Fruit fly (Drosophila melanogaster) whole organism, embryonic: ENCODE data around the gene dyl.

Experiments used
- Awh ChIP-seq: fragments of 200-800 bp; sonication (Bioruptor generic); IDR thresholded peaks from 2 replicates; pipeline ENCODE4, ENCODE4 v1.3.6; 2022; ENCODE audit warnings: missing biosample characterization, missing genetic modification characterization
- Blimp-1 ChIP-seq: fragments of 200-800 bp; sonication (Bioruptor generic); optimal IDR thresholded peaks from 3 replicates; lab custom pipeline; 2018; ENCODE audit warnings: missing biosample characterization, missing genetic modification characterization, mild to moderate bottlenecking, moderate library complexity, missing genetic modification reagents
- CG10654 ChIP-seq: fragments of 200-800 bp; sonication (Bioruptor generic); optimal IDR thresholded peaks from 2 replicates; lab custom pipeline; 2016; ENCODE audit warnings: missing biosample characterization, missing genetic modification characterization
- CG17359 ChIP-seq: fragments of 200-800 bp; sonication (Bioruptor generic); optimal IDR thresholded peaks from 3 replicates; lab custom pipeline; 2018; ENCODE audit warnings: missing biosample characterization, mild to moderate bottlenecking, missing genetic modification characterization, moderate library complexity
- CG17385 ChIP-seq: fragments of 200-800 bp; sonication (Bioruptor generic); optimal IDR thresholded peaks from 3 replicates; lab custom pipeline; 2018; ENCODE audit warnings: missing biosample characterization, mild to moderate bottlenecking, missing genetic modification characterization
- CG31441 ChIP-seq: fragments of 200-800 bp; sonication (Bioruptor generic); IDR thresholded peaks from 2 replicates; pipeline ENCODE4 v1.3.6; 2022; ENCODE audit warnings: missing biosample characterization, missing genetic modification characterization
- CG34376 ChIP-seq: fragments of 200-800 bp; sonication (Bioruptor generic); optimal IDR thresholded peaks from 2 replicates; lab custom pipeline; 2018; ENCODE audit warnings: missing biosample characterization, mild to moderate bottlenecking, missing genetic modification characterization
- CG5953 ChIP-seq: fragments of 200-800 bp; sonication (Bioruptor generic); IDR thresholded peaks from 2 replicates; pipeline ENCODE4 v1.3.6; 2022; ENCODE audit warnings: missing biosample characterization, missing genetic modification characterization
- D19A ChIP-seq: fragments of 200-800 bp; optimal IDR thresholded peaks from 3 replicates; lab custom pipeline; 2019; ENCODE audit warnings: missing biosample characterization, mild to moderate bottlenecking, missing genetic modification characterization, moderate library complexity
- Deaf1 ChIP-seq: fragments of 200-800 bp; optimal IDR thresholded peaks from 3 replicates; lab custom pipeline; 2019; ENCODE audit warnings: missing biosample characterization, mild to moderate bottlenecking, missing genetic modification characterization, moderate library complexity
- Dek ChIP-seq: fragments of 200-800 bp; sonication (Bioruptor generic); optimal IDR thresholded peaks from 3 replicates; lab custom pipeline; 2019; ENCODE audit warnings: missing biosample characterization, mild to moderate bottlenecking, missing genetic modification characterization, moderate library complexity
- Gsc ChIP-seq: fragments of 200-800 bp; sonication (Bioruptor generic); IDR thresholded peaks from 2 replicates; pipeline ENCODE4 v1.3.6; 2022; ENCODE audit warnings: missing biosample characterization, missing genetic modification characterization
- Hr51 ChIP-seq, 2 experiments: fragments of 200-800 bp; sonication (Bioruptor generic); optimal IDR thresholded peaks; 2 replicates in 1 of 2; 3 replicates in 1 of 2; lab custom pipeline; 2016 to 2018; ENCODE audit warnings: missing biosample characterization in 2 of 2, missing genetic modification characterization in 2 of 2, mild to moderate bottlenecking in 1 of 2, moderate library complexity in 1 of 2
- Lim3 ChIP-seq: fragments of 200-800 bp; sonication (Bioruptor generic); IDR thresholded peaks from 2 replicates; pipeline ENCODE4 v1.3.6; 2022; ENCODE audit warnings: missing biosample characterization, missing genetic modification characterization
- Nf-YB ChIP-seq: fragments of 200-800 bp; sonication (Bioruptor generic); optimal IDR thresholded peaks from 3 replicates; lab custom pipeline; 2019; ENCODE audit warnings: missing biosample characterization, mild to moderate bottlenecking, missing genetic modification characterization, moderate library complexity
- NfI ChIP-seq: fragments of 200-800 bp; sonication (Bioruptor generic); optimal IDR thresholded peaks from 3 replicates; lab custom pipeline; 2018; ENCODE audit warnings: missing biosample characterization, mild to moderate bottlenecking, missing genetic modification characterization, moderate library complexity
- Opbp ChIP-seq: fragments of 200-800 bp; sonication (Bioruptor generic); IDR thresholded peaks from 3 replicates; pipeline ENCODE4 v1.3.6; 2022; ENCODE audit warnings: missing biosample characterization, missing genetic modification characterization; ENCODE audit not compliant: partially characterized antibody
- Pdp1 ChIP-seq, 2 experiments: fragments of 200-800 bp; sonication (Bioruptor generic); optimal IDR thresholded peaks; 3 replicates each; lab custom pipeline; 2016; ENCODE audit warnings: missing biosample characterization in 2 of 2, missing genetic modification characterization in 2 of 2, mild to moderate bottlenecking in 1 of 2, moderate library complexity in 1 of 2
- Ravus ChIP-seq: fragments of 200-800 bp; sonication (Bioruptor generic); IDR thresholded peaks from 2 replicates; pipeline ENCODE4 v1.3.6; 2022; ENCODE audit warnings: missing biosample characterization, missing genetic modification characterization
- bab2 ChIP-seq: fragments of 200-800 bp; sonication (Bioruptor generic); optimal IDR thresholded peaks from 2 replicates; lab custom pipeline; 2016; ENCODE audit warnings: missing biosample characterization, missing genetic modification characterization
- br ChIP-seq: fragments of >200 bp; optimal IDR thresholded peaks from 2 replicates; lab custom pipeline; 2017
- chinmo ChIP-seq: fragments of 200-800 bp; sonication (Bioruptor generic); IDR thresholded peaks from 4 replicates; pipeline ENCODE4 v1.3.6; 2022; ENCODE audit warnings: missing biosample characterization, missing genetic modification characterization; ENCODE audit not compliant: partially characterized antibody
- da ChIP-seq: fragments of 200-800 bp; sonication (Bioruptor generic); optimal IDR thresholded peaks from 2 replicates; lab custom pipeline; 2016; ENCODE audit warnings: missing biosample characterization, missing genetic modification characterization
- exex ChIP-seq: fragments of 200-800 bp; sonication (Bioruptor generic); optimal IDR thresholded peaks from 4 replicates; lab custom pipeline; 2018; ENCODE audit warnings: missing biosample characterization, mild to moderate bottlenecking, missing genetic modification characterization, moderate library complexity
- grn ChIP-seq: fragments of 200-800 bp; sonication (Bioruptor generic); optimal IDR thresholded peaks from 3 replicates; lab custom pipeline; 2017; ENCODE audit warnings: missing biosample characterization, missing genetic modification characterization
- h ChIP-seq: fragments of >200 bp; optimal IDR thresholded peaks from 2 replicates; lab custom pipeline; 2017
- jing ChIP-seq: fragments of 200-800 bp; sonication (Bioruptor generic); optimal IDR thresholded peaks from 2 replicates; lab custom pipeline; 2018; ENCODE audit warnings: missing biosample characterization, mild to moderate bottlenecking, missing genetic modification characterization
- kay ChIP-seq: fragments of 200-800 bp; sonication (Bioruptor generic); optimal IDR thresholded peaks from 2 replicates; lab custom pipeline; 2016; ENCODE audit warnings: missing biosample characterization, missing genetic modification characterization
- kni ChIP-seq: fragments of 200-800 bp; sonication (Bioruptor generic); optimal IDR thresholded peaks from 3 replicates; lab custom pipeline; 2017; ENCODE audit warnings: mild to moderate bottlenecking, missing biosample characterization, missing genetic modification reagents, missing genetic modification characterization
- mam ChIP-seq: fragments of 200-800 bp; sonication (Bioruptor generic); optimal IDR thresholded peaks from 3 replicates; lab custom pipeline; 2016; ENCODE audit warnings: missing biosample characterization, missing genetic modification characterization
- mirr ChIP-seq: fragments of 200-800 bp; sonication (Bioruptor generic); optimal IDR thresholded peaks from 3 replicates; lab custom pipeline; 2018; ENCODE audit warnings: missing biosample characterization, mild to moderate bottlenecking, missing genetic modification characterization
- nmo ChIP-seq: fragments of 200-800 bp; sonication (Bioruptor generic); optimal IDR thresholded peaks from 2 replicates; lab custom pipeline; 2018; ENCODE audit warnings: missing biosample characterization, mild to moderate bottlenecking, missing genetic modification characterization, moderate library complexity
- oc ChIP-seq: fragments of 200-800 bp; sonication (Bioruptor generic); optimal IDR thresholded peaks from 2 replicates; lab custom pipeline; 2018; ENCODE audit warnings: missing biosample characterization, mild to moderate bottlenecking, missing genetic modification characterization, moderate library complexity
- pnt ChIP-seq: fragments of 200-800 bp; sonication (Bioruptor generic); optimal IDR thresholded peaks from 3 replicates; lab custom pipeline; 2016; ENCODE audit warnings: missing biosample characterization, missing genetic modification characterization
- prd ChIP-seq, 3 experiments: fragments of >200 bp in 2 of 3; fragments of 200-800 bp in 1 of 3; sonication (Bioruptor generic) in 1 of 3; optimal IDR thresholded peaks in 2 of 3; IDR thresholded peaks in 1 of 3; 2 replicates in 2 of 3; 3 replicates in 1 of 3; pipeline versions ENCODE4 v1.3.6 to Lab custom; 2017 to 2022; ENCODE audit warnings: missing biosample characterization in 1 of 3, missing genetic modification characterization in 1 of 3
- pros ChIP-seq: fragments of 200-800 bp; sonication (Bioruptor generic); optimal IDR thresholded peaks from 3 replicates; lab custom pipeline; 2019; ENCODE audit warnings: missing biosample characterization, mild to moderate bottlenecking, missing genetic modification characterization, moderate library complexity
- salm ChIP-seq: fragments of 200-800 bp; sonication (Bioruptor generic); optimal IDR thresholded peaks from 2 replicates; lab custom pipeline; 2018; ENCODE audit warnings: missing biosample characterization, mild to moderate bottlenecking, missing genetic modification characterization
- sens ChIP-seq: fragments of 200-800 bp; sonication (Bioruptor generic); peaks from one replicate; lab custom pipeline; 2016; ENCODE audit warnings: missing biosample characterization, missing genetic modification characterization
- sr ChIP-seq: fragments of 200-800 bp; sonication (Bioruptor generic); IDR thresholded peaks from 3 replicates; pipeline ENCODE4 v1.3.6; 2022; ENCODE audit warnings: missing biosample characterization, missing genetic modification characterization
- sug ChIP-seq: fragments of 200-800 bp; optimal IDR thresholded peaks from 2 replicates; lab custom pipeline; 2019; ENCODE audit warnings: missing biosample characterization, mild to moderate bottlenecking, missing genetic modification characterization, moderate library complexity
- vvl ChIP-seq: fragments of 200-800 bp; sonication (Bioruptor generic); IDR thresholded peaks from 2 replicates; pipeline ENCODE4 v1.3.6; 2022; ENCODE audit warnings: missing biosample characterization, missing genetic modification characterization
- zfh2 ChIP-seq: fragments of 200-800 bp; sonication (Bioruptor generic); optimal IDR thresholded peaks from 2 replicates; lab custom pipeline; 2016; ENCODE audit warnings: missing biosample characterization, missing genetic modification characterization

Gene dyl

dm6 chr3L:4302088-4302487, 5.4 kb downstream of the dyl start (continued):
- TF ChIP-seq CG31441 = 0 out of 2 replicates have a peak, but pooled peaks have one; percentile 10
- peak; percentile 71 for TF ChIP-seq sens (GFP tag; lab: Kevin White, UChicago)
- TF ChIP-seq jing (GFP tag; lab: Kevin White, UChicago) = no peak
- no peak for TF ChIP-seq mam (GFP tag; lab: Kevin White, UChicago)
- TF ChIP-seq kay = no peak
- no peak for TF ChIP-seq Ravus (GFP tag; lab: Robert Waterston, UW)
- TF ChIP-seq da (GFP tag; lab: Kevin White, UChicago) = no peak
- TF ChIP-seq, all 482 proteins: peak for 16

DNA sequence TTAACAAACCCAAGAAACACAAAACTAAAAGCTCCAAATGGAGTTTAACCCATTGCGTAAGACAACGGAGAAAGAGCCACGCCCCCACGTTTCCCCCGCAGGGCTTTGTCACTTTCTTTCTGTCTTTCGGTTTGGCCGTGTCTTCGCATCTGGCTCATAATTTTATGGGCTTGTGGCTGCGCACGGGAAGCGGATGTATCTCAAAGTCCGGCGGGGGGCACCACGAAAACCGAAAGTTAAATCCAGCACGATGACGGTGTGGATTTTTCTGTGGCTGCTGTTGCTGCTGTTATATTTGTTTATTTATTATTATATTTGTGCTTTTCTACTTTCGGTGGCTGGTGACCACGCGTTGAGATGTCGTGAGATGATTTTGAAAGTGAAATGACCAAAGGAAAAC, 10.8 kb downstream of the dyl start:
- TF ChIP-seq pros (GFP tag; lab: Kevin White, UChicago) = peak; percentile 42
- TF ChIP-seq pnt (GFP tag; lab: Kevin White, UChicago) = no peak
- TF ChIP-seq oc (tag; lab: Kevin White, UChicago) = peak; percentile 69
- TF ChIP-seq bab2 = no peak
- peak in 1 of 2 experiments; percentile 39 for TF ChIP-seq Pdp1 (GFP tag; optimal IDR thresholded peaks at IDR 0.05; lab: Kevin White, UChicago)
- TF ChIP-seq sr = 0 out of 3 replicates have a peak, but pooled peaks have one; percentile 32
- TF ChIP-seq Awh (GFP tag; lab: Robert Waterston, UW) = no peak
- peak; percentile 58 for TF ChIP-seq kni
- TF ChIP-seq Blimp-1 (GFP tag; lab: Kevin White, UChicago) = peak; percentile 99

DNA sequence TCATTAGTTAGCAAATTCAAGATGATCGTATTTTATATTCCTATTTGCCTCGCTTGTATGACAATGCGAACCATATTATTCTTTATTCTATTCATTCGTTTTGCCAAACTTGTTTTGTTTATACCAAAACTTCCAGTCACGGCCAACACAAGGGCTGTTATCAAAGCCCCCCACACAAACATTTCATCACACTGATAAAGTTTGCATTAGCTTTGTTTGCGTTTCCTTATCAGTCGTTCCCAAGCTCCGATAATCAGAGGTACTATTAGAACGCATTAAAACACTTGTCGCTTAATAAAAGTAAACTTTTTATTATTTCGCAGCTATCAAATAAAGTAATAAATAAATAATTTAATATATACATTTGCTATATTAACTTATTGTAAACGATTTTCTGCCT, 13.8 kb downstream of the dyl start:
- TF ChIP-seq D19A = no peak
- no peak for TF ChIP-seq Gsc (GFP tag; lab: Robert Waterston, UW)
- no peak for TF ChIP-seq vvl (GFP tag; lab: Robert Waterston, UW)
- no peak for TF ChIP-seq CG10654 (GFP tag; lab: Kevin White, UChicago)
- TF ChIP-seq Opbp (GFP tag; lab: Robert Waterston, UW) = no peak
- no peak for TF ChIP-seq NfI (GFP tag; lab: Kevin White, UChicago)
- no peak for TF ChIP-seq Deaf1 (tag; lab: Kevin White, UChicago)
- peak; percentile 1 for TF ChIP-seq Dek (tag; lab: Kevin White, UChicago)
- TF ChIP-seq prd (optimal IDR thresholded peaks at IDR 0.05; lab: Kevin White, UChicago) = no peak
- no peak for TF ChIP-seq prd (GFP tag; IDR thresholded peaks at IDR 0.05; lab: Robert Waterston, UW)
- TF ChIP-seq Lim3 (GFP tag; lab: Robert Waterston, UW) = no peak
- TF ChIP-seq sug = peak; percentile 95
- peak; percentile 69 for TF ChIP-seq exex (tag; lab: Kevin White, UChicago)
- no peak for TF ChIP-seq CG17359 (tag; lab: Kevin White, UChicago)
- peak; percentile 35 for TF ChIP-seq grn
- no peak for TF ChIP-seq h
- TF ChIP-seq salm (tag; lab: Kevin White, UChicago) = peak; percentile 18
- no peak for TF ChIP-seq Hr51 (GFP tag; optimal IDR thresholded peaks at IDR 0.05; lab: Kevin White, UChicago)
- no peak for TF ChIP-seq Nf-YB
- no peak for TF ChIP-seq zfh2 (GFP tag; lab: Kevin White, UChicago)
- peak; percentile 5 for TF ChIP-seq mirr (GFP tag; lab: Kevin White, UChicago)
- TF ChIP-seq nmo = no peak
- 0 out of 4 replicates have a peak, but pooled peaks have one; percentile 43 for TF ChIP-seq chinmo
- peak; percentile 24 for TF ChIP-seq CG34376 (GFP tag; lab: Kevin White, UChicago)
- TF ChIP-seq br (lab: Kevin White, UChicago) = no peak
- no peak for TF ChIP-seq CG5953 (GFP tag; lab: Robert Waterston, UW)
- TF ChIP-seq Pdp1 (GFP tag; optimal IDR thresholded peaks at IDR 0.05; lab: Kevin White, UChicago) = peak in 1 of 2 experiments; percentile 22
- no peak for TF ChIP-seq CG17385 (GFP tag; lab: Kevin White, UChicago)
- TF ChIP-seq, all 482 proteins: peak for 9
